Fruit fly (Drosophila melanogaster) whole organism, embryonic: ENCODE data around the gene CG16789.

Source experiments
- Atf3 ChIP-seq: fragments of 200-800 bp; sonication (Bioruptor generic); optimal IDR thresholded peaks from 3 replicates; lab custom pipeline; 2016; ENCODE audit warnings: missing biosample characterization, missing genetic modification characterization
- CG1024 ChIP-seq: fragments of 200-800 bp; sonication (Bioruptor generic); IDR thresholded peaks from 2 replicates; pipeline ENCODE4 v1.3.6; 2022; ENCODE audit warnings: missing biosample characterization, missing genetic modification characterization
- CG11695 ChIP-seq: fragments of 200-800 bp; sonication (Bioruptor generic); IDR thresholded peaks from 3 replicates; pipeline ENCODE4 v1.3.6; 2022; ENCODE audit warnings: missing biosample characterization, missing genetic modification characterization
- CG12155 ChIP-seq: fragments of 200-800 bp; sonication (Bioruptor generic); optimal IDR thresholded peaks from 3 replicates; lab custom pipeline; 2016; ENCODE audit warnings: missing biosample characterization, missing genetic modification characterization
- CG13894 ChIP-seq: fragments of 200-800 bp; sonication (Bioruptor generic); optimal IDR thresholded peaks from 3 replicates; lab custom pipeline; 2018; ENCODE audit warnings: missing biosample characterization, mild to moderate bottlenecking, missing genetic modification characterization, moderate library complexity
- CG14667 ChIP-seq: fragments of 200-800 bp; sonication (Bioruptor generic); IDR thresholded peaks from 2 replicates; pipeline ENCODE4 v1.3.6; 2022; ENCODE audit warnings: missing biosample characterization, missing genetic modification characterization
- CG14965 ChIP-seq: fragments of 200-800 bp; sonication (Bioruptor generic); optimal IDR thresholded peaks from 2 replicates; lab custom pipeline; 2016; ENCODE audit warnings: missing biosample characterization, missing genetic modification characterization, borderline replicate concordance
- CG1647 ChIP-seq: fragments of 200-800 bp; sonication (Bioruptor generic); optimal IDR thresholded peaks from 3 replicates; lab custom pipeline; 2016; ENCODE audit warnings: missing biosample characterization, missing genetic modification characterization
- CG16813 ChIP-seq: fragments of 200-800 bp; sonication (Bioruptor generic); IDR thresholded peaks from 3 replicates; pipeline ENCODE4 v1.3.6; 2022; ENCODE audit warnings: missing biosample characterization, missing genetic modification characterization; ENCODE audit not compliant: partially characterized antibody
- CG17912 ChIP-seq: fragments of 200-800 bp; sonication (Bioruptor generic); optimal IDR thresholded peaks from 2 replicates; lab custom pipeline; 2018; ENCODE audit warnings: missing biosample characterization, mild to moderate bottlenecking, missing genetic modification characterization
- CG1832 ChIP-seq: fragments of 200-800 bp; sonication (Bioruptor generic); optimal IDR thresholded peaks from 2 replicates; lab custom pipeline; 2017; ENCODE audit warnings: missing biosample characterization, mild to moderate bottlenecking, missing genetic modification characterization, inconsistent platforms
- CG18599 ChIP-seq: fragments of 200-800 bp; sonication (Bioruptor generic); optimal IDR thresholded peaks from 3 replicates; lab custom pipeline; 2017; ENCODE audit warnings: missing biosample characterization, missing genetic modification characterization, mild to moderate bottlenecking, moderate library complexity, missing genetic modification reagents
- CG2129 ChIP-seq: fragments of 200-800 bp; sonication (Bioruptor generic); IDR thresholded peaks from 2 replicates; pipeline ENCODE4 v1.3.6; 2022; ENCODE audit warnings: missing biosample characterization, missing genetic modification characterization; ENCODE audit not compliant: partially characterized antibody
- CG2202 ChIP-seq: fragments of 200-800 bp; sonication (Bioruptor generic); optimal IDR thresholded peaks from 2 replicates; lab custom pipeline; 2018; ENCODE audit warnings: missing biosample characterization, mild to moderate bottlenecking, missing genetic modification characterization
- CG2889 ChIP-seq: fragments of 200-800 bp; sonication (Bioruptor generic); IDR thresholded peaks from 3 replicates; pipeline ENCODE4 v1.3.6; 2022; ENCODE audit warnings: missing biosample characterization, missing genetic modification characterization
- CG30020 ChIP-seq: fragments of 200-800 bp; optimal IDR thresholded peaks from 2 replicates; lab custom pipeline; 2019; ENCODE audit warnings: missing biosample characterization, mild to moderate bottlenecking, missing genetic modification characterization, moderate library complexity
- CG31224 ChIP-seq: fragments of 200-800 bp; sonication (Bioruptor generic); IDR thresholded peaks from 2 replicates; pipeline ENCODE4 v1.3.6; 2022; ENCODE audit warnings: missing biosample characterization, missing genetic modification characterization
- CG32772 ChIP-seq: fragments of 200-800 bp; sonication (Bioruptor generic); IDR thresholded peaks from 2 replicates; pipeline ENCODE4 v1.3.6; 2022; ENCODE audit warnings: missing biosample characterization, missing genetic modification characterization
- CG34376 ChIP-seq: fragments of 200-800 bp; sonication (Bioruptor generic); optimal IDR thresholded peaks from 2 replicates; lab custom pipeline; 2018; ENCODE audit warnings: missing biosample characterization, mild to moderate bottlenecking, missing genetic modification characterization
- CG6765 ChIP-seq: fragments of 200-800 bp; sonication (Bioruptor generic); optimal IDR thresholded peaks from 3 replicates; lab custom pipeline; 2017; ENCODE audit warnings: missing biosample characterization, mild to moderate bottlenecking, missing genetic modification characterization
- CG8944 ChIP-seq: fragments of 200-800 bp; sonication (Bioruptor generic); optimal IDR thresholded peaks from 3 replicates; lab custom pipeline; 2016; ENCODE audit warnings: missing biosample characterization, missing genetic modification characterization
- Camta ChIP-seq: fragments of 200-800 bp; sonication (Bioruptor generic); optimal IDR thresholded peaks from 2 replicates; lab custom pipeline; 2016; ENCODE audit warnings: missing biosample characterization, missing genetic modification characterization
- Gsc ChIP-seq: fragments of 200-800 bp; sonication (Bioruptor generic); IDR thresholded peaks from 2 replicates; pipeline ENCODE4 v1.3.6; 2022; ENCODE audit warnings: missing biosample characterization, missing genetic modification characterization
- HLH3B ChIP-seq: fragments of 200-800 bp; sonication (Bioruptor generic); IDR thresholded peaks from 2 replicates; pipeline ENCODE4 v1.3.6; 2022; ENCODE audit warnings: missing biosample characterization, missing genetic modification characterization
- Hey ChIP-seq: fragments of 200-800 bp; sonication (Bioruptor generic); optimal IDR thresholded peaks from 3 replicates; lab custom pipeline; 2018; ENCODE audit warnings: missing biosample characterization, mild to moderate bottlenecking, missing genetic modification characterization
- Hr39 ChIP-seq: fragments of >200 bp; optimal IDR thresholded peaks from 2 replicates; lab custom pipeline; 2017
- Hr78 ChIP-seq, 2 experiments: fragments of 200-800 bp in 1 of 2; fragments of >200 bp in 1 of 2; sonication (Bioruptor generic) in 1 of 2; optimal IDR thresholded peaks; 2 replicates each; lab custom pipeline; 2017 to 2019; ENCODE audit warnings: missing biosample characterization in 2 of 2, missing genetic modification characterization in 2 of 2, mild to moderate bottlenecking in 1 of 2, moderate library complexity in 1 of 2
- Myb ChIP-seq: fragments of 200-800 bp; sonication (Bioruptor generic); optimal IDR thresholded peaks from 2 replicates; lab custom pipeline; 2016; ENCODE audit warnings: missing biosample characterization, missing genetic modification characterization
- Oaz ChIP-seq: fragments of 200-800 bp; sonication (Bioruptor generic); IDR thresholded peaks from 2 replicates; pipeline ENCODE4 v1.3.6; 2022; ENCODE audit warnings: missing biosample characterization, missing genetic modification characterization
- Side ChIP-seq: fragments of 200-800 bp; sonication (Bioruptor generic); optimal IDR thresholded peaks from 2 replicates; lab custom pipeline; 2016; ENCODE audit warnings: missing biosample characterization, missing genetic modification characterization
- Sry-δ ChIP-seq: fragments of 200-800 bp; sonication (Bioruptor generic); optimal IDR thresholded peaks from 2 replicates; lab custom pipeline; 2016; ENCODE audit warnings: missing biosample characterization, missing genetic modification characterization
- Trl ChIP-seq, 3 experiments: fragments of >200 bp in 2 of 3; fragments of 200-800 bp in 1 of 3; sonication (Bioruptor generic) in 1 of 3; optimal IDR thresholded peaks; 2 replicates in 1 of 3; 3 replicates in 2 of 3; lab custom pipeline; 2016 to 2017; ENCODE audit warnings: missing biosample characterization in 1 of 3, missing genetic modification characterization in 1 of 3
- btn ChIP-seq: fragments of 200-800 bp; sonication (Bioruptor generic); optimal IDR thresholded peaks from 2 replicates; lab custom pipeline; 2016; ENCODE audit warnings: missing biosample characterization, missing genetic modification characterization
- chif ChIP-seq, 2 experiments: fragments of 200-800 bp; sonication (Bioruptor generic); optimal IDR thresholded peaks; 3 replicates each; lab custom pipeline; 2016; ENCODE audit warnings: missing biosample characterization in 2 of 2, missing genetic modification characterization in 2 of 2
- crc ChIP-seq: fragments of 200-800 bp; sonication (Bioruptor generic); optimal IDR thresholded peaks from 2 replicates; lab custom pipeline; 2016; ENCODE audit warnings: missing biosample characterization, missing genetic modification characterization
- croc ChIP-seq: fragments of 200-800 bp; sonication (Bioruptor generic); conservative IDR thresholded peaks from 3 replicates; pipeline ENCODE4 v1.3.6; 2022; ENCODE audit warnings: missing biosample characterization, missing genetic modification characterization
- dan ChIP-seq: fragments of 200-800 bp; sonication (Bioruptor generic); IDR thresholded peaks from 2 replicates; pipeline ENCODE4 v1.3.6; 2022; ENCODE audit warnings: missing biosample characterization, missing genetic modification characterization
- dmrt99B ChIP-seq: fragments of 200-800 bp; sonication (Bioruptor generic); optimal IDR thresholded peaks from 2 replicates; lab custom pipeline; 2018; ENCODE audit warnings: missing biosample characterization, mild to moderate bottlenecking, missing genetic modification characterization, moderate library complexity
- fd64A ChIP-seq: fragments of 200-800 bp; sonication (Bioruptor generic); optimal IDR thresholded peaks from 3 replicates; lab custom pipeline; 2018; ENCODE audit warnings: missing biosample characterization, mild to moderate bottlenecking, missing genetic modification characterization
- gem ChIP-seq: fragments of 200-800 bp; sonication (Bioruptor generic); optimal IDR thresholded peaks from 2 replicates; lab custom pipeline; 2019; ENCODE audit warnings: missing biosample characterization, mild to moderate bottlenecking, missing genetic modification characterization, moderate library complexity
- klu ChIP-seq: fragments of 200-800 bp; sonication (Bioruptor generic); IDR thresholded peaks from 2 replicates; pipeline ENCODE4 v1.3.6; 2022; ENCODE audit warnings: missing biosample characterization, missing genetic modification characterization
- kni ChIP-seq: fragments of 200-800 bp; sonication (Bioruptor generic); optimal IDR thresholded peaks from 3 replicates; lab custom pipeline; 2017; ENCODE audit warnings: mild to moderate bottlenecking, missing biosample characterization, missing genetic modification reagents, missing genetic modification characterization
- org-1 ChIP-seq: fragments of 200-800 bp; sonication (Bioruptor generic); optimal IDR thresholded peaks from 2 replicates; lab custom pipeline; 2017; ENCODE audit warnings: missing biosample characterization, missing genetic modification characterization
- pho ChIP-seq: fragments of 200-800 bp; sonication (Bioruptor generic); optimal IDR thresholded peaks from 2 replicates; lab custom pipeline; 2016; ENCODE audit warnings: missing biosample characterization, missing genetic modification characterization
- prd ChIP-seq, 3 experiments: fragments of >200 bp in 2 of 3; fragments of 200-800 bp in 1 of 3; sonication (Bioruptor generic) in 1 of 3; optimal IDR thresholded peaks in 2 of 3; IDR thresholded peaks in 1 of 3; 2 replicates in 2 of 3; 3 replicates in 1 of 3; pipeline versions ENCODE4 v1.3.6 to Lab custom; 2017 to 2022; ENCODE audit warnings: missing biosample characterization in 1 of 3, missing genetic modification characterization in 1 of 3
- repo ChIP-seq: fragments of 200-800 bp; sonication (Bioruptor generic); optimal IDR thresholded peaks from 2 replicates; lab custom pipeline; 2016; ENCODE audit warnings: missing biosample characterization, missing genetic modification characterization
- salm ChIP-seq: fragments of 200-800 bp; sonication (Bioruptor generic); optimal IDR thresholded peaks from 2 replicates; lab custom pipeline; 2018; ENCODE audit warnings: missing biosample characterization, mild to moderate bottlenecking, missing genetic modification characterization
- schlank ChIP-seq: fragments of 200-800 bp; sonication (Bioruptor generic); optimal IDR thresholded peaks from 2 replicates; lab custom pipeline; 2018; ENCODE audit warnings: missing biosample characterization, mild to moderate bottlenecking, missing genetic modification characterization
- scrt ChIP-seq: fragments of 200-800 bp; sonication (Bioruptor generic); optimal IDR thresholded peaks from 2 replicates; lab custom pipeline; 2018; ENCODE audit warnings: missing biosample characterization, mild to moderate bottlenecking, missing genetic modification characterization, moderate library complexity
- tin ChIP-seq: fragments of 200-800 bp; sonication (Bioruptor generic); optimal IDR thresholded peaks from 3 replicates; lab custom pipeline; 2016; ENCODE audit warnings: missing biosample characterization, missing genetic modification characterization
- zfh1 ChIP-seq: fragments of 200-800 bp; sonication (Bioruptor generic); IDR thresholded peaks from 3 replicates; pipeline ENCODE4 v1.3.6; 2022; ENCODE audit warnings: missing biosample characterization, missing genetic modification characterization

The CG16789 gene

DNA sequence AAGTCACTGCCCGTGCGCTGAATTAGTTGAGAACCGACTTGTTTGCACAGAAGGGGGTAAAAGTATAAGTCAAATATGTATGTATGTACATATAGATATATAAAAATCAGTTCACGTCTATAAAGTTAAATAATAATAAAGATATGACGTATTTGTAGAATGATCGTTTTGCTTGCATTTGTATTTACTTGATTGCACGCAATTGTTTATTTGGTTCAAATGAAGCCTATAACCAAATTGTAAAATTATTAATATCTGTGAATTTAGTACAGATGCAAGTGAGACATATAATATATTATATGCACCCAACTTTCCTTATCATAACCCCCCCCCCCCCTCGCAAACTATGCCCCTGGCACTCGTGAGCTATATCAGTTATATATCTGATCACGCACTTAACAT is 34.6 kb downstream of the CG16789 start (continued):
- TF ChIP-seq crc, result no peak
- TF ChIP-seq prd (optimal IDR thresholded peaks at IDR 0.05; lab: Kevin White, UChicago), result no peak
- TF ChIP-seq prd (GFP tag; IDR thresholded peaks at IDR 0.05; lab: Robert Waterston, UW), result peak; percentile 53; the same call in 2 of the 3 replicates
- TF ChIP-seq Sry-δ (GFP tag; lab: Kevin White, UChicago), result no peak
- peak; percentile 31 for TF ChIP-seq CG2202 (tag; lab: Kevin White, UChicago)
- TF ChIP-seq CG30020 (tag; lab: Kevin White, UChicago), result no peak
- TF ChIP-seq Oaz (GFP tag; lab: Robert Waterston, UW), result no peak
- no peak for TF ChIP-seq Hr78 (GFP tag; optimal IDR thresholded peaks at IDR 0.05; lab: Kevin White, UChicago)
- TF ChIP-seq CG11695 (GFP tag; lab: Robert Waterston, UW), result no peak
- TF ChIP-seq CG13894 (tag; lab: Kevin White, UChicago), result peak; percentile 58
- no peak for TF ChIP-seq CG12155 (GFP tag; lab: Kevin White, UChicago)
- no peak for TF ChIP-seq CG2129 (GFP tag; lab: Robert Waterston, UW)
- no peak for TF ChIP-seq tin
- TF ChIP-seq chif (GFP tag; optimal IDR thresholded peaks at IDR 0.05; lab: Kevin White, UChicago), result no peak
- TF ChIP-seq btn (GFP tag; lab: Kevin White, UChicago), result no peak
- TF ChIP-seq schlank (tag; lab: Kevin White, UChicago), result no peak
- no peak for TF ChIP-seq CG14965 (GFP tag; lab: Kevin White, UChicago)
- no peak for TF ChIP-seq Atf3 (GFP tag; lab: Kevin White, UChicago)
- TF ChIP-seq dmrt99B (tag; lab: Kevin White, UChicago), result peak; percentile 56
- TF ChIP-seq HLH3B (GFP tag; lab: Robert Waterston, UW), result no peak; the same call in 1 of the 2 replicates
- TF ChIP-seq CG1024 (GFP tag; lab: Robert Waterston, UW), result no peak
- no peak for TF ChIP-seq klu (GFP tag; lab: Robert Waterston, UW)
- TF ChIP-seq Gsc (GFP tag; lab: Robert Waterston, UW), result no peak
- no peak for TF ChIP-seq CG1647 (GFP tag; lab: Kevin White, UChicago)
- no peak for TF ChIP-seq org-1 (GFP tag; lab: Kevin White, UChicago)
- no peak for TF ChIP-seq CG32772 (GFP tag; lab: Robert Waterston, UW)
- no peak for TF ChIP-seq croc (GFP tag; lab: Robert Waterston, UW)
- peak; percentile 49 for TF ChIP-seq scrt (GFP tag; lab: Kevin White, UChicago)
- no peak for TF ChIP-seq CG2889 (GFP tag; lab: Robert Waterston, UW)
- TF ChIP-seq CG17912 (GFP tag; lab: Kevin White, UChicago), result no peak
- no peak for TF ChIP-seq Trl (optimal IDR thresholded peaks at IDR 0.05; lab: Kevin White, UChicago)
- no peak for TF ChIP-seq Trl (GFP tag; optimal IDR thresholded peaks at IDR 0.05; lab: Kevin White, UChicago)
- no peak for TF ChIP-seq CG14667 (GFP tag; lab: Robert Waterston, UW)
- 0 out of 2 replicates have a peak, but pooled peaks have one; percentile 43 for TF ChIP-seq CG31224 (GFP tag; lab: Robert Waterston, UW)
- TF ChIP-seq Hey (tag; lab: Kevin White, UChicago), result no peak
- no peak for TF ChIP-seq kni (GFP tag; lab: Kevin White, UChicago)
- no peak for TF ChIP-seq Hr39 (lab: Kevin White, UChicago)
- no peak for TF ChIP-seq repo (GFP tag; lab: Kevin White, UChicago)
- peak; percentile 2 for TF ChIP-seq pho (GFP tag; lab: Kevin White, UChicago)
- TF ChIP-seq CG18599 (GFP tag; lab: Kevin White, UChicago), result peak; percentile 89
- no peak for TF ChIP-seq CG1832 (GFP tag; lab: Kevin White, UChicago)
- peak; percentile 38 for TF ChIP-seq CG34376
- TF ChIP-seq Side (GFP tag; lab: Kevin White, UChicago), result no peak
- peak; percentile 57 for TF ChIP-seq gem (tag; lab: Kevin White, UChicago)
- TF ChIP-seq zfh1 (GFP tag; lab: Robert Waterston, UW), result no peak
- no peak for TF ChIP-seq Myb (GFP tag; lab: Kevin White, UChicago)
- no peak for TF ChIP-seq fd64A
- TF ChIP-seq Camta (GFP tag; lab: Kevin White, UChicago), result no peak
- TF ChIP-seq salm (tag; lab: Kevin White, UChicago), result peak; percentile 15
- TF ChIP-seq dan, result no peak
- TF ChIP-seq CG6765, result peak; percentile 20
- TF ChIP-seq CG8944 (GFP tag; lab: Kevin White, UChicago), result no peak
- no peak for TF ChIP-seq CG16813
